Worm (Caenorhabditis elegans) whole organism, L1 larva: ENCODE results near the gene F55G1.1.

Source experiments
- C16A3.4 ChIP-seq: fragments of 150-350 bp; optimal IDR thresholded peaks from 2 replicates; lab custom pipeline; 2014; ENCODE audit warnings: missing biosample characterization, missing genetic modification characterization
- C34B4.2 ChIP-seq: sonication (generic microtip); optimal IDR thresholded peaks from 2 replicates; lab custom pipeline; 2017; ENCODE audit warnings: mild to moderate bottlenecking, missing genetic modification characterization, missing compliant biosample characterization
- Y116A8C.19 ChIP-seq: sonication (generic microtip); optimal IDR thresholded peaks from 2 replicates; lab custom pipeline; 2016; ENCODE audit warnings: missing compliant biosample characterization, missing genetic modification characterization, borderline replicate concordance
- aly-2 ChIP-seq: fragments of 150-350 bp; optimal IDR thresholded peaks from 2 replicates; lab custom pipeline; 2014; ENCODE audit warnings: missing biosample characterization, missing genetic modification characterization
- ceh-88 ChIP-seq: fragments of 200-800 bp; sonication (Bioruptor generic); IDR thresholded peaks from 2 replicates; pipeline ENCODE4 v1.3.6; 2022; ENCODE audit warnings: missing genetic modification characterization, missing compliant biosample characterization
- ces-1 ChIP-seq: fragments of 150-350 bp; optimal IDR thresholded peaks from 2 replicates; lab custom pipeline; 2014; ENCODE audit warnings: missing biosample characterization, missing genetic modification reagents, missing genetic modification characterization
- efl-1 ChIP-seq, 4 experiments: fragments of 150-350 bp; optimal IDR thresholded peaks in 3 of 4; peaks in 1 of 4; 1 replicate in 1 of 4; 2 replicates in 3 of 4; lab custom pipeline; 2014; ENCODE audit warnings: missing biosample characterization in 2 of 4, missing genetic modification characterization in 2 of 4, missing genetic modification reagents in 2 of 4
- efl-3 ChIP-seq: fragments of 200-800 bp; sonication (Bioruptor generic); optimal IDR thresholded peaks from 2 replicates; lab custom pipeline; 2018; ENCODE audit warnings: mild to moderate bottlenecking, missing genetic modification characterization, missing compliant biosample characterization
- egl-13 ChIP-seq: sonication (generic microtip); optimal IDR thresholded peaks from 2 replicates; lab custom pipeline; 2016; ENCODE audit warnings: missing genotype, missing genetic modification reagents, missing genetic modification characterization, missing compliant biosample characterization
- egl-27 ChIP-seq, 2 experiments: fragments of 150-350 bp in 1 of 2; sonication (generic microtip); optimal IDR thresholded peaks; 3 replicates each; lab custom pipeline; 2017 to 2018; ENCODE audit warnings: missing biosample characterization in 2 of 2, missing genetic modification characterization in 2 of 2, missing genetic modification reagents in 2 of 2
- elt-2 ChIP-seq: sonication (generic microtip); optimal IDR thresholded peaks from 2 replicates; lab custom pipeline; 2016; ENCODE audit warnings: missing genetic modification characterization, mild to moderate bottlenecking, inconsistent platforms, missing compliant biosample characterization, missing genetic modification reagents
- ets-5 ChIP-seq: fragments of 200-800 bp; sonication (Bioruptor generic); IDR thresholded peaks from 2 replicates; pipeline ENCODE4 v1.3.6; 2022; ENCODE audit warnings: missing genetic modification characterization, missing compliant biosample characterization
- fkh-10 ChIP-seq: sonication (generic microtip); optimal IDR thresholded peaks from 2 replicates; lab custom pipeline; 2017; ENCODE audit warnings: missing biosample characterization, missing genetic modification reagents, missing genetic modification characterization
- fkh-8 ChIP-seq: sonication (generic microtip); optimal IDR thresholded peaks from 2 replicates; lab custom pipeline; 2016; ENCODE audit warnings: mild to moderate bottlenecking, missing genetic modification characterization, missing compliant biosample characterization
- grh-1 ChIP-seq: fragments of 200-800 bp; sonication (Bioruptor generic); IDR thresholded peaks from 2 replicates; pipeline ENCODE4 v1.3.6; 2022; ENCODE audit warnings: missing genetic modification reagents, missing genetic modification characterization, missing compliant biosample characterization
- hlh-17 ChIP-seq: fragments of 200-800 bp; sonication (Bioruptor generic); optimal IDR thresholded peaks from 2 replicates; lab custom pipeline; 2018; ENCODE audit warnings: missing genetic modification characterization, mild to moderate bottlenecking, missing compliant biosample characterization, moderate library complexity, borderline replicate concordance
- hpl-2 ChIP-seq: fragments of 150-350 bp; optimal IDR thresholded peaks from 2 replicates; lab custom pipeline; 2014; ENCODE audit warnings: missing biosample characterization, missing genetic modification reagents, missing genetic modification characterization
- isw-1 ChIP-seq: fragments of 200-800 bp; sonication (Bioruptor generic); IDR thresholded peaks from 2 replicates; pipeline ENCODE4 v1.3.6; 2022; ENCODE audit warnings: missing genetic modification characterization, missing compliant biosample characterization
- lin-14 ChIP-seq: fragments of 200-800 bp; sonication (Bioruptor generic); optimal IDR thresholded peaks from 2 replicates; lab custom pipeline; 2018; ENCODE audit warnings: mild to moderate bottlenecking, missing genetic modification characterization, moderate library complexity, missing compliant biosample characterization
- lin-39 ChIP-seq: fragments of 150-350 bp; optimal IDR thresholded peaks from 2 replicates; lab custom pipeline; 2014; ENCODE audit warnings: missing biosample characterization, missing genetic modification reagents, missing genetic modification characterization
- lir-3 ChIP-seq: sonication (generic microtip); optimal IDR thresholded peaks from 2 replicates; lab custom pipeline; 2016; ENCODE audit warnings: mild to moderate bottlenecking, missing genetic modification characterization, moderate library complexity, missing compliant biosample characterization; ENCODE audit not compliant: poor library complexity
- lsy-2 ChIP-seq, 2 experiments: fragments of 150-350 bp; optimal IDR thresholded peaks; 2 replicates each; lab custom pipeline; 2014; ENCODE audit warnings: missing biosample characterization in 2 of 2, missing genetic modification characterization in 2 of 2
- mab-9 ChIP-seq: fragments of 200-800 bp; sonication (Bioruptor generic); IDR thresholded peaks from 2 replicates; pipeline ENCODE4 v1.3.6; 2022; ENCODE audit warnings: missing genetic modification reagents, missing genetic modification characterization, missing compliant biosample characterization
- mep-1 ChIP-seq: fragments of 150-350 bp; optimal IDR thresholded peaks from 2 replicates; lab custom pipeline; 2014; ENCODE audit warnings: missing biosample characterization, missing genetic modification characterization
- nhr-19 ChIP-seq: fragments of 200-800 bp; sonication (Bioruptor generic); conservative IDR thresholded peaks from 2 replicates; pipeline ENCODE4 v1.3.6; 2022; ENCODE audit warnings: missing genetic modification characterization, missing compliant biosample characterization
- nhr-20 ChIP-seq: sonication (generic microtip); optimal IDR thresholded peaks from 2 replicates; lab custom pipeline; 2016; ENCODE audit warnings: mild to moderate bottlenecking, missing genetic modification characterization, missing compliant biosample characterization
- nhr-237 ChIP-seq: fragments of 150-350 bp; optimal IDR thresholded peaks from 2 replicates; lab custom pipeline; 2014; ENCODE audit warnings: missing biosample characterization, missing genetic modification characterization
- nhr-71 ChIP-seq: sonication (generic microtip); optimal IDR thresholded peaks from 2 replicates; lab custom pipeline; 2016; ENCODE audit warnings: mild to moderate bottlenecking, missing genetic modification characterization, moderate library complexity, missing compliant biosample characterization
- nhr-76 ChIP-seq: sonication (generic microtip); optimal IDR thresholded peaks from 2 replicates; lab custom pipeline; 2017; ENCODE audit warnings: missing biosample characterization, missing genetic modification characterization
- nhr-84 ChIP-seq: sonication (generic microtip); optimal IDR thresholded peaks from 2 replicates; lab custom pipeline; 2017; ENCODE audit warnings: missing biosample characterization, missing genetic modification characterization
- nhr-85 ChIP-seq: sonication (generic microtip); peaks from one replicate; lab custom pipeline; 2016; ENCODE audit warnings: missing genetic modification characterization, inconsistent platforms, missing compliant biosample characterization
- nhr-90 ChIP-seq: sonication (generic microtip); optimal IDR thresholded peaks from 2 replicates; lab custom pipeline; 2016; ENCODE audit warnings: mild to moderate bottlenecking, missing genetic modification characterization, missing compliant biosample characterization; ENCODE audit not compliant: poor library complexity
- rnt-1 ChIP-seq: sonication (generic microtip); optimal IDR thresholded peaks from 2 replicates; lab custom pipeline; 2016; ENCODE audit warnings: mild to moderate bottlenecking, missing genetic modification characterization, moderate library complexity, missing compliant biosample characterization
- snpc-4 ChIP-seq: fragments of 150-350 bp; optimal IDR thresholded peaks from 2 replicates; lab custom pipeline; 2014; ENCODE audit warnings: missing biosample characterization, missing genetic modification characterization
- snu-23 ChIP-seq: sonication (generic microtip); optimal IDR thresholded peaks from 2 replicates; lab custom pipeline; 2016; ENCODE audit warnings: missing genetic modification characterization, missing compliant biosample characterization
- sox-4 ChIP-seq: sonication (generic microtip); optimal IDR thresholded peaks from 2 replicates; lab custom pipeline; 2016; ENCODE audit warnings: missing genetic modification characterization, missing compliant biosample characterization
- swsn-7 ChIP-seq: sonication (generic microtip); optimal IDR thresholded peaks from 2 replicates; lab custom pipeline; 2016; ENCODE audit warnings: missing genetic modification characterization, missing compliant biosample characterization
- tbx-2 ChIP-seq: sonication (generic microtip); optimal IDR thresholded peaks from 2 replicates; lab custom pipeline; 2016; ENCODE audit warnings: missing genetic modification characterization, missing compliant biosample characterization
- unc-86 ChIP-seq: sonication (generic microtip); optimal IDR thresholded peaks from 2 replicates; lab custom pipeline; 2016; ENCODE audit warnings: missing genetic modification characterization, missing compliant biosample characterization
- unc-98 ChIP-seq: fragments of 200-800 bp; sonication (Bioruptor generic); IDR thresholded peaks from 2 replicates; pipeline ENCODE4 v1.3.6; 2022; ENCODE audit warnings: missing genetic modification characterization, missing compliant biosample characterization
- vab-15 ChIP-seq: sonication (generic microtip); optimal IDR thresholded peaks from 2 replicates; lab custom pipeline; 2017; ENCODE audit warnings: missing genotype, mild to moderate bottlenecking, missing genetic modification characterization, missing compliant biosample characterization
- xbp-1 ChIP-seq: sonication (generic microtip); optimal IDR thresholded peaks from 2 replicates; lab custom pipeline; 2016; ENCODE audit warnings: missing genetic modification characterization, missing compliant biosample characterization
- ztf-11 ChIP-seq, 2 experiments: sonication (generic microtip); optimal IDR thresholded peaks; 2 replicates each; lab custom pipeline; 2016 to 2017; ENCODE audit warnings: missing genetic modification characterization in 2 of 2, missing biosample characterization in 1 of 2, missing compliant biosample characterization in 1 of 2

Gene F55G1.1

DNA sequence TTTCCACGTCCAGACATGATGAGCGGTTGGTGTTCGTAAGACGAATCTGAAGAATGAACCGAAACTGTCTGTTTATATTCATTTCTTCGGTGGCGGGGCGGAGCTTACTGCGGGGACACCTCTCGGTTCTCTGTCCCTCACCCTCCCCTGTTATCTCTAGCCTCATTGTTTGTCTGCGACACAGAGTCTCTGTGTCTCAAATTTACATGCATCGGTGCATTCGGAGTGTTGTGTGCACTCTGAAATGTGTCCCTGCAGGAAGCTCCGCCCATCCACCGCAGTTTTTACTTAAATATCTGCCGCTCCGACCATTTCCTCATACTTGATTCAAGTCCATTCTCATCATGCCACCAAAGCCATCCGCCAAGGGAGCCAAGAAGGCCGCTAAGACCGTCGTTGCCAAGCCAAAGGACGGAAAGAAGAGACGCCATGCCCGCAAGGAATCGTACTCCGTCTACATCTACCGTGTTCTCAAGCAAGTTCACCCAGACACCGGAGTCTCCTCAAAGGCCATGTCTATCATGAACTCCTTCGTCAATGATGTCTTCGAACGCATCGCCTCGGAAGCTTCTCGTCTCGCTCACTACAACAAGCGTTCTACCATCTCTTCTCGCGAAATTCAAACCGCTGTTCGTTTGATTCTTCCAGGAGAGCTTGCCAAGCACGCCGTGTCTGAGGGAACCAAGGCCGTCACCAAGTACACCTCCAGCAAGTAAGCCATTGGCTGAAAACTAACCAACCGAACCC lies 5.2 kb upstream of the F55G1.1 start, which contains the start of the genes his-61 and his-62 (continued):
- TF ChIP-seq lin-14 = peak; percentile 91
- peak in 1 of 2 experiments; percentile 50 for TF ChIP-seq lsy-2 (tag; optimal IDR thresholded peaks at IDR 0.05; lab: Kevin White, UChicago)
- peak; percentile 15 for TF ChIP-seq fkh-8 (tag; lab: Kevin White, UChicago)
- TF ChIP-seq ces-1 (GFP tag; lab: Kevin White, UChicago) = no peak
- peak; percentile 34 for TF ChIP-seq nhr-90
- no peak for TF ChIP-seq sox-4 (tag; lab: Kevin White, UChicago)
- no peak for TF ChIP-seq rnt-1

DNA sequence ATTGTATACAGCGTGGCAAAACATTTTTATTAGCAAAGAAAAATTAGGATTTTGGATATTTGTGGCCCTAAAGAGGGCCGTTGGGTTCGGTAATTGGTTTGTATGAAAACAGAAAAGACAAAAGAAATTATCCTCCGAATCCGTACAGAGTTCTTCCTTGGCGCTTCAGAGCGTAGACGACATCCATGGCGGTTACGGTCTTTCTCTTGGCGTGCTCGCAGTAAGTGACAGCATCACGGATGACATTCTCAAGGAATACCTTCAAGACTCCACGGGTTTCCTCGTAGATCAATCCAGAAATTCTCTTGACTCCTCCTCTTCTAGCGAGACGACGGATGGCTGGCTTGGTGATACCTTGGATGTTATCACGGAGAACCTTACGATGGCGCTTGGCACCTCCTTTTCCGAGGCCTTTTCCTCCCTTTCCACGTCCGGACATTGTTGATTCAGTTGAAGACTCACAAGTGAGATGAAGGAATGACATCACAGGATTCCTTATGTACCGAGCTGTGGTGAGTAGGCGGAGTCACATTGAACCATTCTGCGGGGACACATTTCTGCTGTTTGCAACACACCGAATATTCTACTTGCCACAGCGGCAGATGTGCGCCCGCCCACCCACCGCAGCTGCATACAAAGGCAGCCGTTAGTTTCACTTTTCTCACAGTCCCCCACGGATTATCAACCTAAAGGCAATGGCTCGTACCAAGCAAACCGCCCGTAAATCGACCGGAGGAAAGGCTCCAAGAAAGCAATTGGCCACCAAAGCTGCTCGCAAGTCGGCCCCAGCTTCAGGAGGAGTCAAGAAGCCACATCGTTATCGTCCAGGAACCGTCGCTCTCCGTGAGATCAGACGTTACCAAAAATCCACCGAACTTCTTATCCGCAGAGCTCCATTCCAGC lies 3.8 kb upstream of the F55G1.1 start, which contains the start of the genes his-60 and his-59:
TSS of gene his-60 (minus strand) at position 439 of the 903 bp plus-strand sequence.
TSS of gene his-59 (plus strand) at position 696 of the 903 bp plus-strand sequence.
- TF ChIP-seq ceh-88 (0 out of 2 replicates have a peak, but pooled peaks have one; percentile 14), lir-3 (tag; lab: Kevin White, UChicago) (no peak), hlh-17 (GFP tag; lab: Kevin White, UChicago) (no peak), aly-2 (no peak), egl-13 (tag; lab: Kevin White, UChicago) (no peak), snu-23 (GFP tag; lab: Kevin White, UChicago) (peak; percentile 55), efl-1 (optimal IDR thresholded peaks at IDR 0.05; lab: Kevin White, UChicago) (peak; percentile 8 to 28), efl-1 (GFP tag; optimal IDR thresholded peaks at IDR 0.05 in 1 of 2; lab: Kevin White, UChicago) (no peak), sox-4 (tag; lab: Kevin White, UChicago) (no peak), nhr-71 (tag; lab: Kevin White, UChicago) (peak; percentile 57), nhr-76 (tag; lab: Kevin White, UChicago) (no peak), C34B4.2 (tag; lab: Kevin White, UChicago) (no peak), vab-15 (tag; lab: Kevin White, UChicago) (no peak), isw-1 (GFP tag; lab: Robert Waterston, UW) (peak; percentile 7; the same call in 1 of the 2 replicates), fkh-8 (tag; lab: Kevin White, UChicago) (no peak), nhr-90 (peak; percentile 63), rnt-1 (peak; percentile 31), unc-86 (tag; lab: Kevin White, UChicago) (peak; percentile 58), mab-9 (GFP tag; lab: Robert Waterston, UW) (no peak), grh-1 (GFP tag; lab: Robert Waterston, UW) (peak; percentile 47; the same call in 1 of the 2 replicates), ztf-11 (tag; optimal IDR thresholded peaks at IDR 0.05; lab: Kevin White, UChicago) (peak in 1 of 2 experiments; percentile 93), elt-2 (no peak), nhr-237 (no peak), efl-3 (GFP tag; lab: Kevin White, UChicago) (peak; percentile 70), unc-98 (GFP tag; lab: Robert Waterston, UW) (no peak), egl-27 (tag; optimal IDR thresholded peaks at IDR 0.05; lab: Kevin White, UChicago) (no peak), C16A3.4 (tag; lab: Kevin White, UChicago) (peak; percentile 36), nhr-19 (GFP tag; lab: Robert Waterston, UW) (peak; percentile 41), xbp-1 (tag; lab: Kevin White, UChicago) (peak; percentile 19), fkh-10 (GFP tag; lab: Kevin White, UChicago) (no peak), nhr-20 (tag; lab: Kevin White, UChicago) (peak; percentile 43), nhr-85 (peak; percentile 79), nhr-84 (tag; lab: Kevin White, UChicago) (no peak), lin-39 (tag; lab: Kevin White, UChicago) (peak; percentile 36), swsn-7 (tag; lab: Kevin White, UChicago) (peak; percentile 68), Y116A8C.19 (tag; lab: Kevin White, UChicago) (no peak), snpc-4 (no peak), hpl-2 (GFP tag; lab: Kevin White, UChicago) (no peak), ets-5 (GFP tag; lab: Robert Waterston, UW) (no peak), lin-14 (peak; percentile 67), mep-1 (peak; percentile 58), tbx-2 (tag; lab: Kevin White, UChicago) (peak; percentile 47)
